Worm (Caenorhabditis elegans) whole organism, L1 larva: Measurements from ENCODE around the gene prp-18.

Experiments used
- ces-1 ChIP-seq: fragments of 150-350 bp; optimal IDR thresholded peaks from 2 replicates; lab custom pipeline; 2014; ENCODE audit warnings: missing biosample characterization, missing genetic modification reagents, missing genetic modification characterization
- egl-27 ChIP-seq, 2 experiments: fragments of 150-350 bp in 1 of 2; sonication (generic microtip); optimal IDR thresholded peaks; 3 replicates each; lab custom pipeline; 2017 to 2018; ENCODE audit warnings: missing biosample characterization in 2 of 2, missing genetic modification characterization in 2 of 2, missing genetic modification reagents in 2 of 2
- elt-2 ChIP-seq: sonication (generic microtip); optimal IDR thresholded peaks from 2 replicates; lab custom pipeline; 2016; ENCODE audit warnings: missing genetic modification characterization, mild to moderate bottlenecking, inconsistent platforms, missing compliant biosample characterization, missing genetic modification reagents
- lin-13 ChIP-seq: fragments of 150-350 bp; optimal IDR thresholded peaks from 2 replicates; lab custom pipeline; 2014; ENCODE audit warnings: missing biosample characterization, missing genetic modification reagents, missing genetic modification characterization
- nhr-11 ChIP-seq: fragments of 150-350 bp; optimal IDR thresholded peaks from 2 replicates; lab custom pipeline; 2014; ENCODE audit warnings: missing biosample characterization, missing genetic modification characterization
- nhr-237 ChIP-seq: fragments of 150-350 bp; optimal IDR thresholded peaks from 2 replicates; lab custom pipeline; 2014; ENCODE audit warnings: missing biosample characterization, missing genetic modification characterization
- nhr-28 ChIP-seq: fragments of 150-350 bp; optimal IDR thresholded peaks from 2 replicates; lab custom pipeline; 2014; ENCODE audit warnings: missing biosample characterization, missing genetic modification characterization
- nhr-76 ChIP-seq: sonication (generic microtip); optimal IDR thresholded peaks from 2 replicates; lab custom pipeline; 2017; ENCODE audit warnings: missing biosample characterization, missing genetic modification characterization

DNA sequence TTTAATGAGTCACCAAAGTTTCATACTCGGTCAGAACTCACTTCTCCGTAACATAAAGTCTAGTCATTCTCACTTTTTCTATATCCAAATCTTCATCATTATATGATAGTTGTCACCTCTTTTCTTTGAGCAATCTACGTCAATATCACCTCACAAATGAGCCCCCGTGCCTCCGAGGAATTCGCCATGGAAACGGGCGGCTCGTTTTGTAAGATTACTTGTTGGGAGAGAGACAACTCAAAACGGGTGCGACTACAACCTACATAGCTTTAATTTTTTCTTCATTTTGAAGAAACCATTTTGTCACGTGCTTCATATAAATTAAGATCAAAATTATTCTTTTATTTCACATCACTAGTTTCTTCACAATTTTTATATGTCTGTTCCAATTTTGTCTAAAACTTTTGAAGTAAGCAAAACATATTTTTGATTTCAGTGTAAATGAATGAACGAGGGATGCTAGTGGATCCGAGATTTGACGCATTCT lies 5.2 kb downstream of the prp-18 start, which contains the start of gene nhr-4:
- TF ChIP-seq nhr-11 (tag; lab: Kevin White, UChicago) (no peak), elt-2 (tag; lab: Kevin White, UChicago) (no peak), ces-1 (GFP tag; lab: Kevin White, UChicago) (no peak), nhr-76 (tag; lab: Kevin White, UChicago) (no peak), nhr-28 (no peak), lin-13 (GFP tag; lab: Kevin White, UChicago) (no peak), nhr-237 (no peak), egl-27 (tag; optimal IDR thresholded peaks at IDR 0.05; lab: Kevin White, UChicago) (no peak)
